Fruit fly (Drosophila melanogaster): ENCODE measurements around the gene sl.

The sl gene

DNA sequence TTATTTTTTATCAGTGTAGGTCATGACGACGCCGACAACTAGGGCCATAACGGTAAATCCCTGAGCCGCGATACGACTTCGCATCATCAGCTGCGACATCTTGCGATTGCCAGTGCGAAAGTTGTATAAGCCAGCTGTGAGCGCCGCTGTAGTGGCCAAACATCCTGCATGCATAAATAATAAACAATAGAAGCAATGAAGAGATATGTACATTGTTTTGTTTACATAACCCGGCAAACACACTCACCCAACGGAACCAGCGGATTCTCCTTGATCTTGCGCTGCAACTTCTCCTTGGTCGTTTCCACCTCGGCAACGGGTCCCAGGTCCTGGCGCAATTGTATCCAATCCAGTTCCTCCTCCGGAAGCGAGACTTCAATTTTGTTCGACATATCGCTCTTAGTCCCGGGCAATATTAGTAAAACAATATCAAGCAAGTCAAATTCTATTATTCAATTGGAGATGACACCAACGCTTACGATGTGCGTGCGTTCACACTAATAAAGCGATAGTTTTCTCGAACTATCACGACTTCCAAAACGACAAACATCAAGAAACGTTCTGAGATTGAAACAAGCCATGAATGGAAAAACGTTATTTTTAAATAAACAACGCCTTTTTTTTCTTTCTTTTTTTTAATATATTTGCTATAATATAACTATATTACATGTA lies 18.4 kb upstream of the sl start:
- no peak for TF ChIP-seq lz (GFP tag; optimal IDR thresholded peaks at IDR 0.05)
- TF ChIP-seq CG1621 (tag; optimal IDR thresholded peaks at IDR 0.05), result no peak
- no peak for TF ChIP-seq CG8632 (GFP tag; optimal IDR thresholded peaks at IDR 0.05)
- peak; percentile 59 for TF ChIP-seq Eip78C (GFP tag)
- no peak for TF ChIP-seq esn (GFP tag; optimal IDR thresholded peaks at IDR 0.05)
- TF ChIP-seq CG32006 (GFP tag; optimal IDR thresholded peaks at IDR 0.05), result no peak
- TF ChIP-seq salr (GFP tag; optimal IDR thresholded peaks at IDR 0.05), result no peak
- TF ChIP-seq CG15336 (GFP tag; IDR thresholded peaks at IDR 0.05), result no peak
- no peak for TF ChIP-seq Ets21C (GFP tag; optimal IDR thresholded peaks at IDR 0.05)
- no peak for TF ChIP-seq CG8319 (GFP tag; optimal IDR thresholded peaks at IDR 0.05)
- TF ChIP-seq pdm3 (GFP tag; optimal IDR thresholded peaks at IDR 0.05), result no peak
- TF ChIP-seq Blimp-1 (GFP tag; optimal IDR thresholded peaks at IDR 0.05), result no peak
- no peak for TF ChIP-seq eg (GFP tag; IDR thresholded peaks at IDR 0.05)
- TF ChIP-seq Sox14 (GFP tag; optimal IDR thresholded peaks at IDR 0.05), result no peak
- peak; percentile 90 for TF ChIP-seq fkh (GFP tag; optimal IDR thresholded peaks at IDR 0.05)
- no peak for TF ChIP-seq ss (GFP tag; optimal IDR thresholded peaks at IDR 0.05)

DNA sequence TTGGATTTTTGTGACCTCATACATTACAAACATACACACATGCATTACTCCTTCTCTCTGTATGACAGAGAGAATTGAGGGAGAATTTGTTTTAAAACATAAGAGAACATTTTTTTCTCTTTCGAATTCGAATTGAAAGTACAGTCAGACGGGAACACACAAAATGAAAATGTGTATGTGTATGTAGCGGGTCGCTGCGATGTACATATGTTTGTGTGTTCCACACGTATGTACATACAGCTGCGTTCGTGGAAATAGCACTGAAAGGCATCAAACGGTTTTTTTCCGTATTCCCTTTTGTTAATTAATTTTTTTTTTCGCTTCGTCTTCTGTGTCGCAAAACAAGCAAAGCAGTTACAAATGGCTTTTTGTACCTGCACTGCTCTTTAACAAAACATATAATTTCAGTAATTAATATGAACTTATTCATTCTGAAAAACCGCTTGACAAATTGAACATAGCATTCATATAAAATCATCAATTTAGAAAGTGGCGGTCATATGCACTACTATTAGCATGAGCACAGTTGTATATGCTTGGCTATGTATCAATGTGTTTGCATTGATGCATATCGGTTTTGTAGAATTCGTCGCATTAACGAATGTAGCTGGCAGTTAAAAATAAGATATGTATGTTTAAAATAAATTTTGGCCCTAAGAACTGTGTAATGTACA lies 17.4 kb upstream of the sl start:
- TF ChIP-seq dsx (GFP tag; optimal IDR thresholded peaks at IDR 0.05; ENCODE audit: poor library complexity, severe bottlenecking), result peak; percentile 93
- TF ChIP-seq esn (GFP tag; optimal IDR thresholded peaks at IDR 0.05), result peak; percentile 98
- TF ChIP-seq cyc (GFP tag; optimal IDR thresholded peaks at IDR 0.05), result peak; percentile 95
- TF ChIP-seq OdsH (GFP tag; optimal IDR thresholded peaks at IDR 0.05), result peak; percentile 95
- peak; percentile 97 for TF ChIP-seq lz (GFP tag; optimal IDR thresholded peaks at IDR 0.05)
- TF ChIP-seq CG3919 (GFP tag; optimal IDR thresholded peaks at IDR 0.05), result peak; percentile 93
- peak; percentile 92 for TF ChIP-seq Sox15 (GFP tag; optimal IDR thresholded peaks at IDR 0.05)
- TF ChIP-seq achi (GFP tag; optimal IDR thresholded peaks at IDR 0.05), result peak; percentile 94
- TF ChIP-seq CG11902 (GFP tag; optimal IDR thresholded peaks at IDR 0.05), result peak; percentile 87
- TF ChIP-seq CG16779 (tag; optimal IDR thresholded peaks at IDR 0.05), result peak; percentile 95
- TF ChIP-seq topi (GFP tag; optimal IDR thresholded peaks at IDR 0.05), result peak; percentile 98
- TF ChIP-seq Met (GFP tag; optimal IDR thresholded peaks at IDR 0.05), result peak; percentile 97
- TF ChIP-seq net (GFP tag; optimal IDR thresholded peaks at IDR 0.05), result peak; percentile 95
- peak; percentile 93 for TF ChIP-seq CG7368 (GFP tag; optimal IDR thresholded peaks at IDR 0.05)
- peak; percentile 97 for TF ChIP-seq fd59A (GFP tag; optimal IDR thresholded peaks at IDR 0.05)
- TF ChIP-seq Eip78C (GFP tag), result peak; percentile 99
- TF ChIP-seq CG11762 (GFP tag; optimal IDR thresholded peaks at IDR 0.05; ENCODE audit: insufficient read depth), result peak; percentile 90
- peak; percentile 98 for TF ChIP-seq CG10669 (GFP tag; optimal IDR thresholded peaks at IDR 0.05)
- peak; percentile 95 for TF ChIP-seq CG4318 (GFP tag; optimal IDR thresholded peaks at IDR 0.05)
- TF ChIP-seq CG8632 (GFP tag; optimal IDR thresholded peaks at IDR 0.05), result peak; percentile 95
- TF ChIP-seq CG15336 (GFP tag; IDR thresholded peaks at IDR 0.05), result peak; percentile 97
- TF ChIP-seq CG3032 (tag; optimal IDR thresholded peaks at IDR 0.05), result peak; percentile 97
- peak; percentile 96 for TF ChIP-seq CG34406 (GFP tag; optimal IDR thresholded peaks at IDR 0.05)
- TF ChIP-seq CG31627 (GFP tag; optimal IDR thresholded peaks at IDR 0.05), result peak; percentile 96
- peak; percentile 98 for TF ChIP-seq svp (GFP tag)
- peak; percentile 91 for TF ChIP-seq vri (GFP tag; optimal IDR thresholded peaks at IDR 0.05)
- TF ChIP-seq Ets21C (GFP tag; optimal IDR thresholded peaks at IDR 0.05), result peak; percentile 92
- TF ChIP-seq Eip75B (GFP tag; optimal IDR thresholded peaks at IDR 0.05), result peak; percentile 97
- TF ChIP-seq Hr4 (GFP tag; optimal IDR thresholded peaks at IDR 0.05), result peak; percentile 97
- peak; percentile 90 for TF ChIP-seq CG8319 (GFP tag; optimal IDR thresholded peaks at IDR 0.05)
- peak; percentile 97 for TF ChIP-seq pdm3 (GFP tag; optimal IDR thresholded peaks at IDR 0.05)
- peak; percentile 97 for TF ChIP-seq CG8119 (GFP tag; IDR thresholded peaks at IDR 0.05)
- TF ChIP-seq fkh (GFP tag; optimal IDR thresholded peaks at IDR 0.05), result peak; percentile 95
- TF ChIP-seq Smox (GFP tag; optimal IDR thresholded peaks at IDR 0.05), result peak; percentile 96
- peak; percentile 94 for TF ChIP-seq CG6854 (GFP tag; optimal IDR thresholded peaks at IDR 0.05)
- TF ChIP-seq ss (GFP tag; optimal IDR thresholded peaks at IDR 0.05), result peak; percentile 95 to 98
- TF ChIP-seq Lpt (GFP tag; optimal IDR thresholded peaks at IDR 0.05), result peak; percentile 94
- peak; percentile 92 for TF ChIP-seq Gug (GFP tag; IDR thresholded peaks at IDR 0.05)
- TF ChIP-seq CG6276 (GFP tag; optimal IDR thresholded peaks at IDR 0.05), result peak; percentile 98
- peak; percentile 94 for TF ChIP-seq CG6792 (GFP tag; optimal IDR thresholded peaks at IDR 0.05)

Data from whole organism, prepupa.